Worm (Caenorhabditis elegans) whole organism, L4 larva: Measurements from ENCODE around the gene F57F5.3.

Experiments
- D1046.2 ChIP-seq: fragments of 200-800 bp; sonication (Bioruptor generic); IDR thresholded peaks from 2 replicates; pipeline ENCODE4 v1.3.6; 2022; ENCODE audit warnings: missing genetic modification characterization, missing compliant biosample characterization
- F26F4.8 ChIP-seq: fragments of 200-800 bp; sonication (Bioruptor generic); conservative IDR thresholded peaks from 2 replicates; pipeline ENCODE4 v1.3.6; 2022; ENCODE audit warnings: missing genetic modification characterization, missing compliant biosample characterization
- F44E2.7 ChIP-seq: fragments of 200-800 bp; sonication (Bioruptor generic); IDR thresholded peaks from 2 replicates; pipeline ENCODE4 v2.1.2; 2022; ENCODE audit warnings: missing genetic modification characterization, missing compliant biosample characterization
- F49E8.2 ChIP-seq: sonication (generic microtip); optimal IDR thresholded peaks from 2 replicates; lab custom pipeline; 2016; ENCODE audit warnings: missing compliant biosample characterization, mild to moderate bottlenecking, missing genetic modification characterization, borderline replicate concordance
- R02D3.7 ChIP-seq: fragments of 150-350 bp; sonication (generic microtip); optimal IDR thresholded peaks from 3 replicates; lab custom pipeline; 2014; ENCODE audit warnings: missing biosample characterization, missing genetic modification characterization
- Y105C5A.15 ChIP-seq: fragments of 200-800 bp; sonication (Bioruptor generic); IDR thresholded peaks from 2 replicates; pipeline ENCODE4 v1.3.6; 2022; ENCODE audit warnings: missing genetic modification characterization, missing compliant biosample characterization
- Y75B8A.6 ChIP-seq: fragments of 200-800 bp; sonication (Bioruptor generic); IDR thresholded peaks from 2 replicates; pipeline ENCODE4 v1.3.6; 2022; ENCODE audit warnings: missing genetic modification reagents, missing genetic modification characterization, missing compliant biosample characterization
- aha-1 ChIP-seq: fragments of 150-350 bp; peaks from one replicate; lab custom pipeline; 2014; ENCODE audit warnings: missing biosample characterization, missing genetic modification characterization
- aly-2 ChIP-seq: sonication (generic microtip); optimal IDR thresholded peaks from 2 replicates; lab custom pipeline; 2018; ENCODE audit warnings: missing biosample characterization, missing genetic modification characterization
- ceh-20 ChIP-seq: fragments of 200-800 bp; sonication (Bioruptor generic); IDR thresholded peaks from 2 replicates; pipeline ENCODE4 v1.3.6; 2022; ENCODE audit warnings: missing genetic modification reagents, missing genetic modification characterization, missing compliant biosample characterization
- ceh-28 ChIP-seq: fragments of 150-350 bp; optimal IDR thresholded peaks from 2 replicates; lab custom pipeline; 2014; ENCODE audit warnings: missing biosample characterization, missing genetic modification reagents, missing genetic modification characterization
- ceh-44 ChIP-seq: fragments of 200-800 bp; sonication (Bioruptor generic); IDR thresholded peaks from 2 replicates; pipeline ENCODE4 v1.3.6; 2022; ENCODE audit warnings: missing genetic modification reagents, missing genetic modification characterization, missing compliant biosample characterization
- ceh-82 ChIP-seq: sonication (generic microtip); optimal IDR thresholded peaks from 2 replicates; lab custom pipeline; 2017; ENCODE audit warnings: missing biosample characterization, missing genetic modification characterization
- daf-12 ChIP-seq: fragments of 150-350 bp; optimal IDR thresholded peaks from 2 replicates; lab custom pipeline; 2014; ENCODE audit warnings: missing biosample characterization, missing genetic modification reagents, missing genetic modification characterization
- daf-16 ChIP-seq, 3 experiments: sonication (generic microtip); optimal IDR thresholded peaks; 2 replicates each; lab custom pipeline; 2016 to 2017; ENCODE audit warnings: missing genetic modification characterization in 3 of 3, missing genetic modification reagents in 3 of 3, mild to moderate bottlenecking in 2 of 3, missing compliant biosample characterization in 2 of 3, missing biosample characterization in 1 of 3, moderate library complexity in 1 of 3
- daf-19 ChIP-seq: fragments of 200-800 bp; sonication (Bioruptor generic); conservative IDR thresholded peaks from 2 replicates; pipeline ENCODE4 v1.3.6; 2022; ENCODE audit warnings: missing genetic modification characterization, missing compliant biosample characterization
- dmd-9 ChIP-seq: fragments of 200-800 bp; sonication (Bioruptor generic); IDR thresholded peaks from 2 replicates; pipeline ENCODE4 v1.3.6; 2022; ENCODE audit warnings: missing genetic modification reagents, missing genetic modification characterization, missing compliant biosample characterization
- egl-27 ChIP-seq: sonication (generic microtip); optimal IDR thresholded peaks from 3 replicates; lab custom pipeline; 2017; ENCODE audit warnings: missing biosample characterization, missing genetic modification reagents, missing genetic modification characterization
- egl-43 ChIP-seq: fragments of 200-800 bp; sonication (Bioruptor generic); IDR thresholded peaks from 2 replicates; pipeline ENCODE4 v1.3.6; 2022; ENCODE audit warnings: missing genetic modification reagents, missing genetic modification characterization, missing compliant biosample characterization
- fkh-10 ChIP-seq: fragments of 150-350 bp; optimal IDR thresholded peaks from 2 replicates; lab custom pipeline; 2014; ENCODE audit warnings: missing biosample characterization, missing genetic modification reagents, missing genetic modification characterization
- hif-1 ChIP-seq, 2 experiments: sonication (generic microtip); optimal IDR thresholded peaks; 2 replicates each; lab custom pipeline; 2016 to 2017; ENCODE audit warnings: missing compliant biosample characterization in 2 of 2, missing genetic modification characterization in 2 of 2, missing genetic modification reagents in 2 of 2, missing genotype in 2 of 2, mild to moderate bottlenecking in 1 of 2
- lim-7 ChIP-seq: fragments of 200-800 bp; sonication (Bioruptor generic); IDR thresholded peaks from 2 replicates; pipeline ENCODE4 v1.3.6; 2022; ENCODE audit warnings: missing genetic modification characterization, missing compliant biosample characterization
- lin-29 ChIP-seq: fragments of 200-800 bp; sonication (Bioruptor generic); IDR thresholded peaks from 2 replicates; pipeline ENCODE4 v1.3.6; 2022; ENCODE audit warnings: missing genetic modification reagents, missing genetic modification characterization, missing compliant biosample characterization
- lin-38 ChIP-seq: fragments of 200-800 bp; sonication (Bioruptor generic); IDR thresholded peaks from 2 replicates; pipeline ENCODE4 v1.3.6; 2022; ENCODE audit warnings: missing genetic modification reagents, missing genetic modification characterization, missing compliant biosample characterization
- lin-39 ChIP-seq: fragments of 150-350 bp; optimal IDR thresholded peaks from 2 replicates; lab custom pipeline; 2014; ENCODE audit warnings: missing biosample characterization, missing genetic modification reagents, missing genetic modification characterization
- madf-5 ChIP-seq, 2 experiments: fragments of 200-800 bp; sonication (Bioruptor generic); IDR thresholded peaks; 2 replicates each; pipeline ENCODE4 v1.3.6; 2022; ENCODE audit warnings: missing compliant biosample characterization in 2 of 2, missing genetic modification characterization in 2 of 2
- madf-9 ChIP-seq: fragments of 200-800 bp; sonication (Bioruptor generic); conservative IDR thresholded peaks from 2 replicates; pipeline ENCODE4 v1.3.6; 2022; ENCODE audit warnings: missing genetic modification reagents, missing genetic modification characterization, missing compliant biosample characterization
- mep-1 ChIP-seq: fragments of 150-350 bp; sonication (generic microtip); optimal IDR thresholded peaks from 3 replicates; lab custom pipeline; 2014; ENCODE audit warnings: missing biosample characterization, missing genetic modification characterization
- mes-2 ChIP-seq: sonication (generic microtip); optimal IDR thresholded peaks from 2 replicates; lab custom pipeline; 2016; ENCODE audit warnings: missing genotype, mild to moderate bottlenecking, missing genetic modification characterization, missing compliant biosample characterization; ENCODE audit not compliant: poor library complexity, severe bottlenecking
- nhr-237 ChIP-seq: sonication (generic microtip); optimal IDR thresholded peaks from 2 replicates; lab custom pipeline; 2017; ENCODE audit warnings: missing biosample characterization, missing genetic modification characterization
- nhr-28 ChIP-seq: fragments of 150-350 bp; optimal IDR thresholded peaks from 2 replicates; lab custom pipeline; 2014; ENCODE audit warnings: missing biosample characterization, missing genetic modification characterization
- nhr-41 ChIP-seq: fragments of 200-800 bp; sonication (Bioruptor generic); IDR thresholded peaks from 2 replicates; pipeline ENCODE4 v1.3.6; 2022; ENCODE audit warnings: missing genetic modification reagents, missing genetic modification characterization, missing compliant biosample characterization
- nhr-48 ChIP-seq: sonication (generic microtip); optimal IDR thresholded peaks from 2 replicates; lab custom pipeline; 2016; ENCODE audit warnings: mild to moderate bottlenecking, missing genetic modification characterization, missing compliant biosample characterization
- nhr-76 ChIP-seq: fragments of 150-350 bp; optimal IDR thresholded peaks from 2 replicates; lab custom pipeline; 2014; ENCODE audit warnings: missing biosample characterization, missing genetic modification characterization
- pha-4 ChIP-seq, 2 experiments: fragments of 150-350 bp in 1 of 2; fragments of 200-800 bp in 1 of 2; sonication (Bioruptor generic) in 1 of 2; IDR thresholded peaks in 1 of 2; optimal IDR thresholded peaks in 1 of 2; 2 replicates each; pipeline versions ENCODE4 v1.3.6 to Lab custom; 2014 to 2022; ENCODE audit warnings: missing genetic modification characterization in 2 of 2, missing genetic modification reagents in 2 of 2, missing biosample characterization in 1 of 2, missing compliant biosample characterization in 1 of 2
- rbr-2 ChIP-seq: sonication (generic microtip); optimal IDR thresholded peaks from 2 replicates; lab custom pipeline; 2016; ENCODE audit warnings: missing genotype, missing genetic modification characterization, missing compliant biosample characterization
- sdz-12 ChIP-seq: fragments of 200-800 bp; sonication (Bioruptor generic); optimal IDR thresholded peaks from 2 replicates; lab custom pipeline; 2018; ENCODE audit warnings: mild to moderate bottlenecking, missing genetic modification characterization, missing compliant biosample characterization
- set-16 ChIP-seq: fragments of 200-800 bp; sonication (Bioruptor generic); IDR thresholded peaks from 2 replicates; pipeline ENCODE4 v1.3.6; 2022; ENCODE audit warnings: missing genetic modification reagents, missing genetic modification characterization, missing compliant biosample characterization
- skn-1 ChIP-seq: fragments of 150-350 bp; optimal IDR thresholded peaks from 2 replicates; lab custom pipeline; 2014; ENCODE audit warnings: missing biosample characterization, missing genetic modification characterization
- snpc-1.2 ChIP-seq: fragments of 200-800 bp; sonication (Bioruptor generic); IDR thresholded peaks from 2 replicates; pipeline ENCODE4 v1.3.6; 2022; ENCODE audit warnings: missing genetic modification reagents, missing genetic modification characterization, missing compliant biosample characterization
- snpc-4 ChIP-seq: fragments of 150-350 bp; optimal IDR thresholded peaks from 2 replicates; lab custom pipeline; 2014; ENCODE audit warnings: missing biosample characterization, missing genetic modification characterization
- tag-97 ChIP-seq: fragments of 200-800 bp; sonication (Bioruptor generic); IDR thresholded peaks from 2 replicates; pipeline ENCODE4 v1.3.6; 2022; ENCODE audit warnings: missing genetic modification characterization, missing compliant biosample characterization
- tra-1 ChIP-seq: fragments of 200-800 bp; sonication (Bioruptor generic); IDR thresholded peaks from 2 replicates; pipeline ENCODE4 v1.3.6; 2022; ENCODE audit warnings: missing genetic modification reagents, missing genetic modification characterization, missing compliant biosample characterization
- unc-39 ChIP-seq: sonication (generic microtip); optimal IDR thresholded peaks from 2 replicates; lab custom pipeline; 2017; ENCODE audit warnings: missing biosample characterization, missing genetic modification characterization
- unc-62 ChIP-seq, 3 experiments: fragments of 150-350 bp in 1 of 3; sonication (generic microtip); optimal IDR thresholded peaks in 2 of 3; peaks in 1 of 3; 1 replicate in 1 of 3; 2 replicates in 2 of 3; lab custom pipeline; 2014 to 2017; ENCODE audit warnings: missing biosample characterization in 3 of 3, missing genetic modification characterization in 3 of 3, missing genetic modification reagents in 3 of 3, missing genotype in 1 of 3
- zag-1 ChIP-seq: fragments of 150-350 bp; optimal IDR thresholded peaks from 2 replicates; lab custom pipeline; 2014; ENCODE audit warnings: missing biosample characterization, missing genetic modification characterization
- zip-11 ChIP-seq: fragments of 200-800 bp; sonication (Bioruptor generic); IDR thresholded peaks from 2 replicates; pipeline ENCODE4 v1.3.6; 2022; ENCODE audit warnings: missing genetic modification characterization, missing compliant biosample characterization
- zip-2 ChIP-seq: fragments of 150-350 bp; optimal IDR thresholded peaks from 2 replicates; lab custom pipeline; 2014; ENCODE audit warnings: missing biosample characterization, missing genetic modification characterization
- ztf-7 ChIP-seq: fragments of 150-350 bp; optimal IDR thresholded peaks from 2 replicates; lab custom pipeline; 2014; ENCODE audit warnings: missing biosample characterization, missing genetic modification characterization

F57F5.3 gene

DNA sequence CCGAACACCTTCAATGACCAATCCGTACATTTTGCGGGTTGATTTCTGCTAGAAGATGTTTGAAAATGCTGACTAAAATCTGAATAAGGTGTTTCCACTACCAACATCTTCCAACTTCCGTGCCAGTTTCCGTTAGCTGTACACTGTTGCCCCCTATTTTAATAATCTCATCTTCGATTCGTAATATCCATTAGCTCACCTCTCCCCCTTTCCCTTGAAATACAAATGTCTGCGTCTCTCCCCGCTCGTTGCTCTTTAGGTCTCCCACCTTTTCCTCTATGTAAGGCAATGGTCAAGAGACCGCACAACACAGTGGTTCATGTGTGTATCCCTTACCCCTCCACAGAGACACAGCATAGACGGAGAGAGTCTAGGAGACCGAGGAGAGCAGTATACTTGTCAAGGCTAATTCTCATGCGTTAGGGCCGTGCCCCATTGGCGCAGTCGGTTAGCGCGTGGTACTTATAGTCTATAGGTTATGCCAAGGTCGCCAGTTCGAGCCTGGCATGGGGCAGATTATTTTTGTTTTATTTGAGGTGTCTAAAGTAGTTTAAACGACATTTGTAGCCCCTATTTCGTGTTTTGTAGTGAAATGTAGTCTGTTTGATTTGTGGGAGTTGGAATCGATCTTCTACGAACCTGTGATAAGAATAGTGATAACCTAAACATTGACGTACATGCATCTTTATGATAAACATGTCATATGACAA is 4.5 kb downstream of the F57F5.3 start, which contains the start of gene gcy-33:
Gene gcy-33 (minus strand): TSS at position 51 of the 710 bp plus-strand sequence.
- TF ChIP-seq mes-2 = peak; percentile 88
- peak; percentile 73 for TF ChIP-seq ceh-20
- TF ChIP-seq aly-2 = no peak
- peak; percentile 83 for TF ChIP-seq lin-38 (GFP tag; lab: Robert Waterston, UW)
- TF ChIP-seq nhr-48 = peak; percentile 86
- TF ChIP-seq zip-2 = peak; percentile 75
- peak; percentile 71 for TF ChIP-seq dmd-9 (GFP tag; lab: Robert Waterston, UW)
- no peak for TF ChIP-seq unc-39 (tag; lab: Kevin White, UChicago)
- TF ChIP-seq ztf-7 (tag; lab: Kevin White, UChicago) = peak; percentile 84
- peak; percentile 86 for TF ChIP-seq ceh-44
- no peak for TF ChIP-seq daf-12 (tag; lab: Kevin White, UChicago)
- TF ChIP-seq fkh-10 = no peak
- TF ChIP-seq sdz-12 = peak; percentile 94
- 0 out of 2 replicates have a peak, but pooled peaks have one; percentile 34 for TF ChIP-seq zip-11 (GFP tag; lab: Robert Waterston, UW)
- peak; percentile 93 for TF ChIP-seq lim-7 (GFP tag; lab: Robert Waterston, UW)
- peak; percentile 87 for TF ChIP-seq mep-1 (tag; lab: Kevin White, UChicago)
- TF ChIP-seq lin-39 (tag; lab: Kevin White, UChicago) = no peak
- TF ChIP-seq snpc-1.2 = peak; percentile 89
- TF ChIP-seq Y75B8A.6 (GFP tag; lab: Robert Waterston, UW) = peak; percentile 42; the same call in 1 of the 2 replicates
- TF ChIP-seq madf-9 (GFP tag; lab: Robert Waterston, UW) = peak; percentile 91
- TF ChIP-seq F49E8.2 (tag; lab: Kevin White, UChicago) = peak; percentile 56
- peak; percentile 89 for TF ChIP-seq Y105C5A.15 (GFP tag; lab: Robert Waterston, UW)
- TF ChIP-seq hif-1 (tag; optimal IDR thresholded peaks at IDR 0.05; lab: Kevin White, UChicago) = peak; percentile 11 to 64
- TF ChIP-seq nhr-28 (tag; lab: Kevin White, UChicago) = peak; percentile 99
- no peak for TF ChIP-seq ceh-82 (tag; lab: Kevin White, UChicago)
- TF ChIP-seq F44E2.7 (GFP tag; lab: Robert Waterston, UW) = peak; percentile 73; the same call in 1 of the 2 replicates
- TF ChIP-seq ceh-28 (tag; lab: Kevin White, UChicago) = no peak
- peak; percentile 84; the same call in 1 of the 2 replicates for TF ChIP-seq D1046.2 (GFP tag; lab: Robert Waterston, UW)
- peak; percentile 29 to 88 for TF ChIP-seq daf-16 (GFP tag; optimal IDR thresholded peaks at IDR 0.05; lab: Kevin White, UChicago)
- peak; percentile 92 for TF ChIP-seq daf-16 (tag; optimal IDR thresholded peaks at IDR 0.05; lab: Kevin White, UChicago)
- no peak for TF ChIP-seq tag-97 (GFP tag; lab: Robert Waterston, UW)
- TF ChIP-seq nhr-76 (tag; lab: Kevin White, UChicago) = no peak
- no peak for TF ChIP-seq zag-1 (tag; lab: Kevin White, UChicago)
- peak; percentile 97 for TF ChIP-seq egl-43 (GFP tag; lab: Robert Waterston, UW)
- TF ChIP-seq skn-1 (tag; lab: Kevin White, UChicago) = no peak
- peak; percentile 91 for TF ChIP-seq pha-4 (GFP tag; IDR thresholded peaks at IDR 0.05; lab: Robert Waterston, UW)
- no peak for TF ChIP-seq pha-4 (tag; optimal IDR thresholded peaks at IDR 0.05; lab: Kevin White, UChicago)
- TF ChIP-seq snpc-4 = no peak
- no peak for TF ChIP-seq R02D3.7
- TF ChIP-seq F26F4.8 (GFP tag; lab: Robert Waterston, UW) = peak; percentile 83
- TF ChIP-seq lin-29 (GFP tag; lab: Robert Waterston, UW) = peak; percentile 20; the same call in 1 of the 2 replicates
- TF ChIP-seq tra-1 (GFP tag; lab: Robert Waterston, UW) = peak; percentile 77
- TF ChIP-seq nhr-237 = no peak
- TF ChIP-seq set-16 = no peak; the same call in 1 of the 2 replicates
- peak in 1 of 2 experiments; percentile 51 for TF ChIP-seq unc-62 (GFP tag; optimal IDR thresholded peaks at IDR 0.05 in 1 of 2; lab: Kevin White, UChicago)
- no peak for TF ChIP-seq unc-62 (tag; optimal IDR thresholded peaks at IDR 0.05; lab: Kevin White, UChicago)
- TF ChIP-seq nhr-41 (GFP tag; lab: Robert Waterston, UW) = peak; percentile 83; the same call in 1 of the 2 replicates
- TF ChIP-seq rbr-2 (tag; lab: Kevin White, UChicago) = peak; percentile 86
- peak; percentile 84 for TF ChIP-seq daf-19
- TF ChIP-seq madf-5 (GFP tag; IDR thresholded peaks at IDR 0.05; lab: Robert Waterston, UW) = peak; percentile 60 to 79; a peak in 2 of 4 replicates
- TF ChIP-seq egl-27 = peak; percentile 24
- TF ChIP-seq aha-1 (tag; lab: Kevin White, UChicago) = peak; percentile 98
